Worm (Caenorhabditis elegans) whole organism, dauer: ENCODE data around the gene teg-1.

Experiments
- unc-62 ChIP-seq: sonication (generic microtip); optimal IDR thresholded peaks from 2 replicates; lab custom pipeline; 2017; ENCODE audit warnings: missing biosample characterization, missing genetic modification reagents, missing genetic modification characterization

The teg-1 gene

ce11 chrIII:11269206-11269605 lies 48.8 kb downstream of the teg-1 start:
- TF ChIP-seq unc-62 (GFP tag; lab: Kevin White, UChicago): no peak

ce11 chrIII:11268532-11268931 lies 49.5 kb downstream of the teg-1 start:
- TF ChIP-seq unc-62 (GFP tag; lab: Kevin White, UChicago): no peak

- no peak for TF ChIP-seq unc-62 (GFP tag; lab: Kevin White, UChicago)
Measured at ce11 chrIII:11267372-11267771, 50.7 kb downstream of the teg-1 start.
